Fruit fly (Drosophila melanogaster) whole organism, embryonic: ENCODE results near the gene CG14339.

Experiments used
- Atf-2 ChIP-seq: fragments of 200-800 bp; sonication (Bioruptor generic); optimal IDR thresholded peaks from 2 replicates; lab custom pipeline; 2016; ENCODE audit warnings: missing biosample characterization, missing genetic modification characterization
- CG10274 ChIP-seq: fragments of 200-800 bp; sonication (Bioruptor generic); optimal IDR thresholded peaks from 3 replicates; lab custom pipeline; 2017; ENCODE audit warnings: missing biosample characterization, mild to moderate bottlenecking, missing genetic modification characterization
- CG11456 ChIP-seq: fragments of 200-800 bp; sonication (Bioruptor generic); IDR thresholded peaks from 3 replicates; pipeline ENCODE4 v1.3.6; 2022; ENCODE audit warnings: missing biosample characterization, missing genetic modification characterization
- CG12155 ChIP-seq: fragments of 200-800 bp; sonication (Bioruptor generic); optimal IDR thresholded peaks from 3 replicates; lab custom pipeline; 2016; ENCODE audit warnings: missing biosample characterization, missing genetic modification characterization
- CG12942 ChIP-seq: fragments of 200-800 bp; sonication (Bioruptor generic); optimal IDR thresholded peaks from 3 replicates; lab custom pipeline; 2016; ENCODE audit warnings: missing biosample characterization, missing genetic modification characterization
- CG13123 ChIP-seq: fragments of 200-800 bp; sonication (Bioruptor generic); optimal IDR thresholded peaks from 2 replicates; lab custom pipeline; 2016; ENCODE audit warnings: missing biosample characterization, missing genetic modification characterization
- CG13424 ChIP-seq: fragments of 200-800 bp; sonication (Bioruptor generic); optimal IDR thresholded peaks from 2 replicates; lab custom pipeline; 2019; ENCODE audit warnings: missing biosample characterization, mild to moderate bottlenecking, missing genetic modification characterization, moderate library complexity
- CG15269 ChIP-seq: fragments of 200-800 bp; sonication (Bioruptor generic); optimal IDR thresholded peaks from 2 replicates; lab custom pipeline; 2018; ENCODE audit warnings: missing biosample characterization, mild to moderate bottlenecking, missing genetic modification characterization, moderate library complexity
- CG16779 ChIP-seq: fragments of 200-800 bp; sonication (Bioruptor generic); IDR thresholded peaks from 2 replicates; pipeline ENCODE4 v1.3.6; 2022; ENCODE audit warnings: missing biosample characterization, missing genetic modification characterization
- CG1792 ChIP-seq: fragments of 200-800 bp; sonication (Bioruptor generic); optimal IDR thresholded peaks from 2 replicates; lab custom pipeline; 2016; ENCODE audit warnings: missing biosample characterization, missing genetic modification characterization
- CG18476 ChIP-seq: fragments of 200-800 bp; sonication (Bioruptor generic); optimal IDR thresholded peaks from 2 replicates; lab custom pipeline; 2016; ENCODE audit warnings: missing biosample characterization, mild to moderate bottlenecking, missing genetic modification characterization
- CG2202 ChIP-seq: fragments of 200-800 bp; sonication (Bioruptor generic); optimal IDR thresholded peaks from 2 replicates; lab custom pipeline; 2018; ENCODE audit warnings: missing biosample characterization, mild to moderate bottlenecking, missing genetic modification characterization
- CG31388 ChIP-seq: fragments of 200-800 bp; sonication (Bioruptor generic); optimal IDR thresholded peaks from 2 replicates; lab custom pipeline; 2016; ENCODE audit warnings: missing biosample characterization, missing genetic modification characterization
- CG3838 ChIP-seq: fragments of 200-800 bp; sonication (Bioruptor generic); optimal IDR thresholded peaks from 3 replicates; lab custom pipeline; 2016; ENCODE audit warnings: missing biosample characterization, missing genetic modification characterization
- CG42726 ChIP-seq: fragments of 200-800 bp; sonication (Bioruptor generic); IDR thresholded peaks from 2 replicates; pipeline ENCODE4 v1.3.6; 2022; ENCODE audit warnings: missing biosample characterization, missing genetic modification characterization; ENCODE audit not compliant: partially characterized antibody
- CG4282 ChIP-seq: fragments of 200-800 bp; sonication (Bioruptor generic); optimal IDR thresholded peaks from 2 replicates; lab custom pipeline; 2016; ENCODE audit warnings: missing biosample characterization, missing genetic modification characterization
- CG7839 ChIP-seq: fragments of 200-800 bp; sonication (Bioruptor generic); optimal IDR thresholded peaks from 3 replicates; lab custom pipeline; 2018; ENCODE audit warnings: missing biosample characterization, mild to moderate bottlenecking, missing genetic modification characterization, moderate library complexity
- CG7928 ChIP-seq: fragments of 200-800 bp; sonication (Bioruptor generic); optimal IDR thresholded peaks from 2 replicates; lab custom pipeline; 2017; ENCODE audit warnings: missing biosample characterization, mild to moderate bottlenecking, missing genetic modification characterization
- CoRest ChIP-seq: fragments of 200-800 bp; sonication (Bioruptor generic); optimal IDR thresholded peaks from 3 replicates; lab custom pipeline; 2018; ENCODE audit warnings: missing biosample characterization, mild to moderate bottlenecking, missing genetic modification characterization, moderate library complexity
- D ChIP-seq, 2 experiments: fragments of 200-800 bp in 1 of 2; fragments of >200 bp in 1 of 2; sonication (Bioruptor generic) in 1 of 2; optimal IDR thresholded peaks; 2 replicates in 1 of 2; 3 replicates in 1 of 2; lab custom pipeline; 2017; ENCODE audit warnings: mild to moderate bottlenecking in 1 of 2, missing biosample characterization in 1 of 2, missing genetic modification characterization in 1 of 2, missing genetic modification reagents in 1 of 2
- Doc3 ChIP-seq: fragments of 200-800 bp; sonication (Bioruptor generic); IDR thresholded peaks from 3 replicates; pipeline ENCODE4 v1.3.6; 2022; ENCODE audit warnings: missing biosample characterization, missing genetic modification characterization; ENCODE audit not compliant: partially characterized antibody
- HHEX ChIP-seq: fragments of 200-800 bp; sonication (Bioruptor generic); optimal IDR thresholded peaks from 3 replicates; lab custom pipeline; 2017; ENCODE audit warnings: missing biosample characterization, mild to moderate bottlenecking, missing genetic modification characterization, missing genetic modification reagents
- HmgD ChIP-seq: fragments of 200-800 bp; sonication (Bioruptor generic); optimal IDR thresholded peaks from 3 replicates; lab custom pipeline; 2016; ENCODE audit warnings: missing biosample characterization, missing genetic modification characterization
- HmgZ ChIP-seq: fragments of 200-800 bp; sonication (Bioruptor generic); optimal IDR thresholded peaks from 2 replicates; lab custom pipeline; 2018; ENCODE audit warnings: missing biosample characterization, mild to moderate bottlenecking, missing genetic modification characterization
- Hr3 ChIP-seq: fragments of 200-800 bp; sonication (Bioruptor generic); optimal IDR thresholded peaks from 3 replicates; lab custom pipeline; 2016; ENCODE audit warnings: missing biosample characterization, missing genetic modification characterization
- Med ChIP-seq: fragments of 200-800 bp; sonication (Bioruptor generic); peaks from one replicate; lab custom pipeline; 2016; ENCODE audit warnings: missing biosample characterization, missing genetic modification characterization, mild to moderate bottlenecking, inconsistent platforms, moderate library complexity
- Mes4 ChIP-seq: fragments of 200-800 bp; sonication (Bioruptor generic); optimal IDR thresholded peaks from 2 replicates; lab custom pipeline; 2016; ENCODE audit warnings: missing biosample characterization, missing genetic modification characterization
- Oaz ChIP-seq: fragments of 200-800 bp; sonication (Bioruptor generic); IDR thresholded peaks from 2 replicates; pipeline ENCODE4 v1.3.6; 2022; ENCODE audit warnings: missing biosample characterization, missing genetic modification characterization
- Opbp ChIP-seq: fragments of 200-800 bp; sonication (Bioruptor generic); IDR thresholded peaks from 3 replicates; pipeline ENCODE4 v1.3.6; 2022; ENCODE audit warnings: missing biosample characterization, missing genetic modification characterization; ENCODE audit not compliant: partially characterized antibody
- Poxn ChIP-seq: fragments of 200-800 bp; sonication (Bioruptor generic); IDR thresholded peaks from 2 replicates; pipeline ENCODE4 v1.3.6; 2022; ENCODE audit warnings: missing biosample characterization, missing genetic modification characterization
- Ravus ChIP-seq: fragments of 200-800 bp; sonication (Bioruptor generic); IDR thresholded peaks from 2 replicates; pipeline ENCODE4 v1.3.6; 2022; ENCODE audit warnings: missing biosample characterization, missing genetic modification characterization
- Scr ChIP-seq: fragments of 200-800 bp; sonication (Bioruptor generic); IDR thresholded peaks from 2 replicates; pipeline ENCODE4 v1.3.6; 2022; ENCODE audit warnings: missing biosample characterization, missing genetic modification characterization; ENCODE audit not compliant: partially characterized antibody
- cad ChIP-seq: fragments of >200 bp; optimal IDR thresholded peaks from 2 replicates; lab custom pipeline; 2017; ENCODE audit warnings: missing biosample characterization, missing genetic modification characterization
- danr ChIP-seq: fragments of 200-800 bp; sonication (Bioruptor generic); IDR thresholded peaks from 2 replicates; pipeline ENCODE4 v1.3.6; 2022; ENCODE audit warnings: missing biosample characterization, missing genetic modification characterization
- ems ChIP-seq: fragments of 200-800 bp; sonication (Bioruptor generic); optimal IDR thresholded peaks from 3 replicates; lab custom pipeline; 2016; ENCODE audit warnings: missing biosample characterization, missing genetic modification characterization
- fd96Cb ChIP-seq: fragments of 200-800 bp; sonication (Bioruptor generic); optimal IDR thresholded peaks from 2 replicates; lab custom pipeline; 2018; ENCODE audit warnings: missing biosample characterization, mild to moderate bottlenecking, missing genetic modification characterization, moderate library complexity
- fu2 ChIP-seq: fragments of 200-800 bp; sonication (Bioruptor generic); optimal IDR thresholded peaks from 2 replicates; lab custom pipeline; 2016; ENCODE audit warnings: missing biosample characterization, missing genetic modification characterization
- gcm2 ChIP-seq: fragments of 200-800 bp; sonication (Bioruptor generic); optimal IDR thresholded peaks from 2 replicates; lab custom pipeline; 2016; ENCODE audit warnings: missing biosample characterization, missing genetic modification characterization
- insv ChIP-seq, 2 experiments: fragments of 200-800 bp; sonication (Bioruptor generic); optimal IDR thresholded peaks; 3 replicates each; lab custom pipeline; 2016 to 2018; ENCODE audit warnings: missing biosample characterization in 2 of 2, missing genetic modification characterization in 2 of 2
- kni ChIP-seq: fragments of 200-800 bp; sonication (Bioruptor generic); optimal IDR thresholded peaks from 3 replicates; lab custom pipeline; 2017; ENCODE audit warnings: mild to moderate bottlenecking, missing biosample characterization, missing genetic modification reagents, missing genetic modification characterization
- maf-S ChIP-seq: fragments of 200-800 bp; sonication (Bioruptor generic); optimal IDR thresholded peaks from 2 replicates; lab custom pipeline; 2016; ENCODE audit warnings: missing biosample characterization, missing genetic modification characterization
- nau ChIP-seq: fragments of 200-800 bp; sonication (Bioruptor generic); optimal IDR thresholded peaks from 3 replicates; lab custom pipeline; 2017; ENCODE audit warnings: missing biosample characterization, mild to moderate bottlenecking, missing genetic modification characterization, missing genetic modification reagents
- peb ChIP-seq: fragments of 200-800 bp; sonication (Bioruptor generic); IDR thresholded peaks from 2 replicates; pipeline ENCODE4 v1.3.6; 2022; ENCODE audit warnings: missing biosample characterization, missing genetic modification characterization
- schlank ChIP-seq: fragments of 200-800 bp; sonication (Bioruptor generic); optimal IDR thresholded peaks from 2 replicates; lab custom pipeline; 2018; ENCODE audit warnings: missing biosample characterization, mild to moderate bottlenecking, missing genetic modification characterization
- sim ChIP-seq: fragments of 200-800 bp; sonication (Bioruptor generic); IDR thresholded peaks from 2 replicates; pipeline ENCODE4 v1.3.6; 2022; ENCODE audit warnings: missing biosample characterization, missing genetic modification characterization
- sr ChIP-seq: fragments of 200-800 bp; sonication (Bioruptor generic); IDR thresholded peaks from 3 replicates; pipeline ENCODE4 v1.3.6; 2022; ENCODE audit warnings: missing biosample characterization, missing genetic modification characterization
- tna ChIP-seq: fragments of 200-800 bp; sonication (Bioruptor generic); IDR thresholded peaks from 2 replicates; pipeline ENCODE4 v1.3.6; 2022; ENCODE audit warnings: missing biosample characterization, missing genetic modification characterization; ENCODE audit not compliant: partially characterized antibody
- vnd ChIP-seq: fragments of 200-800 bp; sonication (Bioruptor generic); IDR thresholded peaks from 3 replicates; pipeline ENCODE4 v1.3.6; 2022; ENCODE audit warnings: missing biosample characterization, missing genetic modification characterization; ENCODE audit not compliant: partially characterized antibody
- wdn ChIP-seq: fragments of 200-800 bp; sonication (Bioruptor generic); IDR thresholded peaks from 2 replicates; pipeline ENCODE4 v1.3.6; 2022; ENCODE audit warnings: missing biosample characterization, missing genetic modification characterization
- wek ChIP-seq: fragments of 200-800 bp; sonication (Bioruptor generic); optimal IDR thresholded peaks from 3 replicates; lab custom pipeline; 2018; ENCODE audit warnings: missing biosample characterization, mild to moderate bottlenecking, missing genetic modification characterization, moderate library complexity

CG14339 gene

DNA sequence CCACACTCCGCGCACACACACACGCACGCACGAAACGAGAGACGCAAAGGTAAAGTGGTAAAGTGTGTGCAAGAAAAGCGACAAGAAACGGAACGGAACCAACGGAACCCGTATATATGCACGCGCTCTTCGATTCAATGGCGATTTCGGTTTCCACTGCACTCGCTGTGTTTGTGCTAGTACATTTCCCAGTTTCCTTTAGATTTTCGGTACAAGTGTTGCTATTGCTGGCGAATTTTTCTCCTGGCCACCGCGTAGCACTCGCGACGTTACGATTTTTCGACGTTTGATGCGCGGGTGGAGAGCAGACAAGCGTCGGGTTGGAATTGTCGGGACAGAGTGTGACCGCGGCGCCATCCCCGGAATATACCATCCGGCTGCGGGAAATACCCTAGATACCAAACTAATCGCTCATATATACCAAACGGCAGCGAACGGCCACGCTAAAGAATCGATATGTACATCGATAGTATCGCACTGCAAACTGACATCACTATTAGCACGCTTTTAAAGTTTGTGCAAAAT, 30.8 kb upstream of the CG14339 start, which contains the start of the genes S and ast (continued):
- TF ChIP-seq nau (no peak), HmgD (GFP tag; lab: Kevin White, UChicago) (peak; percentile 62), Opbp (GFP tag; lab: Robert Waterston, UW) (peak; percentile 99), fd96Cb (tag; lab: Kevin White, UChicago) (no peak), CG2202 (tag; lab: Kevin White, UChicago) (peak; percentile 1), vnd (GFP tag; lab: Robert Waterston, UW) (peak; percentile 93), Med (GFP tag; lab: Kevin White, UChicago) (peak; percentile 93), CG13123 (GFP tag; lab: Kevin White, UChicago) (no peak), CG4282 (peak; percentile 36), HHEX (GFP tag; lab: Kevin White, UChicago) (no peak), CG11456 (GFP tag; lab: Robert Waterston, UW) (no peak), insv (GFP tag; optimal IDR thresholded peaks at IDR 0.05; lab: Kevin White, UChicago) (peak in 1 of 2 experiments; percentile 52), Scr (peak; percentile 97), HmgZ (peak; percentile 75), CG1792 (GFP tag; lab: Kevin White, UChicago) (no peak), CG3838 (GFP tag; lab: Kevin White, UChicago) (no peak), CG10274 (GFP tag; lab: Kevin White, UChicago) (no peak), danr (GFP tag; lab: Robert Waterston, UW) (no peak), wdn (GFP tag; lab: Robert Waterston, UW) (no peak), ems (GFP tag; lab: Kevin White, UChicago) (no peak), tna (GFP tag; lab: Robert Waterston, UW) (peak; percentile 95), schlank (tag; lab: Kevin White, UChicago) (peak; percentile 28), CG13424 (tag; lab: Kevin White, UChicago) (peak; percentile 21), peb (GFP tag; lab: Robert Waterston, UW) (no peak), Doc3 (GFP tag; lab: Robert Waterston, UW) (peak; percentile 91), Hr3 (GFP tag; lab: Kevin White, UChicago) (no peak), CG18476 (GFP tag; lab: Kevin White, UChicago) (no peak), Poxn (no peak), D (optimal IDR thresholded peaks at IDR 0.05; lab: Kevin White, UChicago) (peak; percentile 44), D (GFP tag; optimal IDR thresholded peaks at IDR 0.05; lab: Kevin White, UChicago) (peak; percentile 25), CG42726 (GFP tag; lab: Robert Waterston, UW) (peak; percentile 99), cad (GFP tag; lab: Kevin White, UChicago) (no peak), CG12155 (GFP tag; lab: Kevin White, UChicago) (no peak), CG15269 (tag; lab: Kevin White, UChicago) (no peak), CoRest (tag; lab: Kevin White, UChicago) (no peak), Mes4 (GFP tag; lab: Kevin White, UChicago) (no peak), Atf-2 (GFP tag; lab: Kevin White, UChicago) (peak; percentile 24), gcm2 (GFP tag; lab: Kevin White, UChicago) (no peak), kni (peak; percentile 32), maf-S (GFP tag; lab: Kevin White, UChicago) (no peak), CG12942 (GFP tag; lab: Kevin White, UChicago) (no peak), Oaz (GFP tag; lab: Robert Waterston, UW) (no peak), CG7928 (peak; percentile 27), CG7839 (tag; lab: Kevin White, UChicago) (no peak), CG31388 (GFP tag; lab: Kevin White, UChicago) (no peak), Ravus (no peak), wek (GFP tag; lab: Kevin White, UChicago) (peak; percentile 12), fu2 (GFP tag; lab: Kevin White, UChicago) (no peak), sim (no peak), sr (GFP tag; lab: Robert Waterston, UW) (0 out of 3 replicates have a peak, but pooled peaks have one; percentile 13), CG16779 (GFP tag; lab: Robert Waterston, UW) (peak; percentile 13; the same call in 1 of the 2 replicates)
